Worm (Caenorhabditis elegans) whole organism, L1 larva: ENCODE results near the gene srt-28.

Experiments
- C16A3.4 ChIP-seq: fragments of 150-350 bp; optimal IDR thresholded peaks from 2 replicates; lab custom pipeline; 2014; ENCODE audit warnings: missing biosample characterization, missing genetic modification characterization
- Y116A8C.19 ChIP-seq: sonication (generic microtip); optimal IDR thresholded peaks from 2 replicates; lab custom pipeline; 2016; ENCODE audit warnings: missing compliant biosample characterization, missing genetic modification characterization, borderline replicate concordance
- aha-1 ChIP-seq: fragments of 150-350 bp; optimal IDR thresholded peaks from 2 replicates; lab custom pipeline; 2014; ENCODE audit warnings: missing biosample characterization, missing genetic modification characterization
- aly-2 ChIP-seq: fragments of 150-350 bp; optimal IDR thresholded peaks from 2 replicates; lab custom pipeline; 2014; ENCODE audit warnings: missing biosample characterization, missing genetic modification characterization
- ama-1 ChIP-seq: fragments of 150-350 bp; optimal IDR thresholded peaks from 2 replicates; lab custom pipeline; 2014
- ceh-88 ChIP-seq: fragments of 200-800 bp; sonication (Bioruptor generic); IDR thresholded peaks from 2 replicates; pipeline ENCODE4 v1.3.6; 2022; ENCODE audit warnings: missing genetic modification characterization, missing compliant biosample characterization
- efl-1 ChIP-seq, 4 experiments: fragments of 150-350 bp; optimal IDR thresholded peaks in 3 of 4; peaks in 1 of 4; 1 replicate in 1 of 4; 2 replicates in 3 of 4; lab custom pipeline; 2014; ENCODE audit warnings: missing biosample characterization in 2 of 4, missing genetic modification characterization in 2 of 4, missing genetic modification reagents in 2 of 4
- egl-13 ChIP-seq: sonication (generic microtip); optimal IDR thresholded peaks from 2 replicates; lab custom pipeline; 2016; ENCODE audit warnings: missing genotype, missing genetic modification reagents, missing genetic modification characterization, missing compliant biosample characterization
- elt-2 ChIP-seq: sonication (generic microtip); optimal IDR thresholded peaks from 2 replicates; lab custom pipeline; 2016; ENCODE audit warnings: missing genetic modification characterization, mild to moderate bottlenecking, inconsistent platforms, missing compliant biosample characterization, missing genetic modification reagents
- elt-3 ChIP-seq, 6 experiments: fragments of 150-350 bp in 1 of 6; sonication (generic microtip); optimal IDR thresholded peaks; 2 replicates each; lab custom pipeline; 2017 to 2018; ENCODE audit warnings: missing biosample characterization in 6 of 6, missing genetic modification characterization in 6 of 6, inconsistent platforms in 1 of 6
- fkh-4 ChIP-seq: sonication (generic microtip); optimal IDR thresholded peaks from 2 replicates; lab custom pipeline; 2016; ENCODE audit warnings: missing compliant biosample characterization, missing genetic modification characterization, borderline replicate concordance
- fkh-8 ChIP-seq: sonication (generic microtip); optimal IDR thresholded peaks from 2 replicates; lab custom pipeline; 2016; ENCODE audit warnings: mild to moderate bottlenecking, missing genetic modification characterization, missing compliant biosample characterization
- grh-1 ChIP-seq: fragments of 200-800 bp; sonication (Bioruptor generic); IDR thresholded peaks from 2 replicates; pipeline ENCODE4 v1.3.6; 2022; ENCODE audit warnings: missing genetic modification reagents, missing genetic modification characterization, missing compliant biosample characterization
- hpl-2 ChIP-seq: fragments of 150-350 bp; optimal IDR thresholded peaks from 2 replicates; lab custom pipeline; 2014; ENCODE audit warnings: missing biosample characterization, missing genetic modification reagents, missing genetic modification characterization
- isw-1 ChIP-seq: fragments of 200-800 bp; sonication (Bioruptor generic); IDR thresholded peaks from 2 replicates; pipeline ENCODE4 v1.3.6; 2022; ENCODE audit warnings: missing genetic modification characterization, missing compliant biosample characterization
- lin-15B ChIP-seq: fragments of 150-350 bp; sonication (generic microtip); optimal IDR thresholded peaks from 3 replicates; lab custom pipeline; 2014; ENCODE audit warnings: missing biosample characterization, missing genetic modification characterization
- lir-3 ChIP-seq: sonication (generic microtip); optimal IDR thresholded peaks from 2 replicates; lab custom pipeline; 2016; ENCODE audit warnings: mild to moderate bottlenecking, missing genetic modification characterization, moderate library complexity, missing compliant biosample characterization; ENCODE audit not compliant: poor library complexity
- mab-9 ChIP-seq: fragments of 200-800 bp; sonication (Bioruptor generic); IDR thresholded peaks from 2 replicates; pipeline ENCODE4 v1.3.6; 2022; ENCODE audit warnings: missing genetic modification reagents, missing genetic modification characterization, missing compliant biosample characterization
- mdl-1 ChIP-seq, 2 experiments: fragments of 150-350 bp; optimal IDR thresholded peaks; 2 replicates each; lab custom pipeline; 2014 to 2017; ENCODE audit warnings: missing biosample characterization in 2 of 2, missing genetic modification characterization in 2 of 2, inconsistent platforms in 1 of 2
- mef-2 ChIP-seq: fragments of 150-350 bp; optimal IDR thresholded peaks from 2 replicates; lab custom pipeline; 2014; ENCODE audit warnings: missing biosample characterization, missing genetic modification characterization
- nhr-19 ChIP-seq: fragments of 200-800 bp; sonication (Bioruptor generic); conservative IDR thresholded peaks from 2 replicates; pipeline ENCODE4 v1.3.6; 2022; ENCODE audit warnings: missing genetic modification characterization, missing compliant biosample characterization
- nhr-71 ChIP-seq: sonication (generic microtip); optimal IDR thresholded peaks from 2 replicates; lab custom pipeline; 2016; ENCODE audit warnings: mild to moderate bottlenecking, missing genetic modification characterization, moderate library complexity, missing compliant biosample characterization
- nhr-90 ChIP-seq: sonication (generic microtip); optimal IDR thresholded peaks from 2 replicates; lab custom pipeline; 2016; ENCODE audit warnings: mild to moderate bottlenecking, missing genetic modification characterization, missing compliant biosample characterization; ENCODE audit not compliant: poor library complexity
- pag-3 ChIP-seq: sonication (generic microtip); optimal IDR thresholded peaks from 2 replicates; lab custom pipeline; 2017; ENCODE audit warnings: missing genetic modification characterization, mild to moderate bottlenecking, missing compliant biosample characterization, antibody characterized with exemption, borderline replicate concordance; ENCODE audit not compliant: insufficient read depth
- snpc-4 ChIP-seq: fragments of 150-350 bp; optimal IDR thresholded peaks from 2 replicates; lab custom pipeline; 2014; ENCODE audit warnings: missing biosample characterization, missing genetic modification characterization
- sox-4 ChIP-seq: sonication (generic microtip); optimal IDR thresholded peaks from 2 replicates; lab custom pipeline; 2016; ENCODE audit warnings: missing genetic modification characterization, missing compliant biosample characterization
- sptf-1 ChIP-seq: fragments of 150-350 bp; optimal IDR thresholded peaks from 2 replicates; lab custom pipeline; 2014; ENCODE audit warnings: missing biosample characterization, missing genetic modification characterization
- sup-37 ChIP-seq: fragments of 200-800 bp; sonication (Bioruptor generic); optimal IDR thresholded peaks from 2 replicates; lab custom pipeline; 2018; ENCODE audit warnings: mild to moderate bottlenecking, missing genetic modification characterization, missing compliant biosample characterization
- swsn-7 ChIP-seq: sonication (generic microtip); optimal IDR thresholded peaks from 2 replicates; lab custom pipeline; 2016; ENCODE audit warnings: missing genetic modification characterization, missing compliant biosample characterization
- tbx-2 ChIP-seq: sonication (generic microtip); optimal IDR thresholded peaks from 2 replicates; lab custom pipeline; 2016; ENCODE audit warnings: missing genetic modification characterization, missing compliant biosample characterization
- tlp-1 ChIP-seq: fragments of 150-350 bp; optimal IDR thresholded peaks from 2 replicates; lab custom pipeline; 2014; ENCODE audit warnings: missing biosample characterization, missing genetic modification characterization
- unc-30 ChIP-seq: sonication (generic microtip); optimal IDR thresholded peaks from 2 replicates; lab custom pipeline; 2017; ENCODE audit warnings: missing biosample characterization, missing genetic modification characterization
- zag-1 ChIP-seq: fragments of 150-350 bp; optimal IDR thresholded peaks from 2 replicates; lab custom pipeline; 2014; ENCODE audit warnings: missing biosample characterization, missing genetic modification characterization

srt-28 gene

ce11 chrV:2739607-2740006, 26.2 kb upstream of the srt-28 start:
- TF ChIP-seq isw-1 (no peak), snpc-4 (tag; lab: Kevin White, UChicago) (peak; percentile 63)

DNA sequence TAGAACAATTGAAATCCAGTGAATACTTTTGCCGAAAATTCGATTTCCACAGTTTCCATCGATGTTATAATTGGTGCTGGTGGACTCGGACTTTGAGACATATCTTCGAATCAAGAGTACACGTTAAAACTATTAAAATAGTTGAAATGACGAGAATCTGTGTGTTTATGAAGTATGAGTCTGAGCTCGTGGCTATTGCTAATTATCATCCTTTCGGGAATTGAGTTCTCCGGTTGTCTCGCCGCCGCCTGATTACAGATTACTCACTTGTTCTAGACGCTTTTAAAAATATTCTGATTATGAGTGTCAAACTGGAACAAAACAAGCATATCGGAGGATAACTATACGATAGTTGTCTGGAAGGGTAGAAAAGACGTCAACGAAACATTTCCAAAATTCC, 24.7 kb upstream of the srt-28 start, which contains the start of gene srg-56:
srg-56 (minus strand) TSS at position 101 of the 400 bp plus-strand sequence.
- TF ChIP-seq fkh-8: peak; percentile 18
- no peak for TF ChIP-seq mab-9 (GFP tag; lab: Robert Waterston, UW)

DNA sequence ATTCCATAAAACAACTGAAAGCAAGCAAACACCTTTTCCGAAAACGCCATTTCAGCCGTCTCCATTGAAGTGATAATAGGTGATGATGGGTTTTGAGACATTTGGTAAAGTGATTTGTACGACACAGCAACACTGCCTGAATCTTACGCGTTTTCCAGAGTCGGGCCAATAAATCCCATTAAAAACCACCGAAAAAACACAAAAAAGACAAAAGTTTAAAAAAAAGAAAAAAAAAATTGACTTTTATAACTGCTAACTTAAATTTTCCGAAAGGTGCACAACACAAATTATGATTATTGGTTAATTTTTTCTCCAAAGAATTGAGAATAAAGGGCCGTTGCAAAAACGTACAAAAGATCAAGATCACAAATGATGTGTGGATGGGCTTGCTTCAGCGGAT, 20.9 kb upstream of the srt-28 start, which contains the start of gene srg-57:
srg-57 (minus strand) TSS at position 101 of the 400 bp plus-strand sequence.
- TF ChIP-seq nhr-71 (tag; lab: Kevin White, UChicago) (no peak), lir-3 (tag; lab: Kevin White, UChicago) (no peak), tbx-2 (tag; lab: Kevin White, UChicago) (no peak), Y116A8C.19 (tag; lab: Kevin White, UChicago) (no peak), sptf-1 (tag; lab: Kevin White, UChicago) (no peak), lin-15B (tag; lab: Kevin White, UChicago) (no peak), mab-9 (GFP tag; lab: Robert Waterston, UW) (no peak), ceh-88 (no peak), elt-3 (tag; optimal IDR thresholded peaks at IDR 0.05; lab: Kevin White, UChicago) (no peak), pag-3 (tag; lab: Kevin White, UChicago) (no peak), hpl-2 (GFP tag; lab: Kevin White, UChicago) (no peak), fkh-4 (tag; lab: Kevin White, UChicago) (no peak)
- TF ChIP-seq, all 84 proteins: peak for 0

- TF ChIP-seq unc-30 (tag; lab: Kevin White, UChicago) (no peak), isw-1 (no peak), swsn-7 (tag; lab: Kevin White, UChicago) (no peak), grh-1 (GFP tag; lab: Robert Waterston, UW) (no peak), pag-3 (tag; lab: Kevin White, UChicago) (no peak), sox-4 (tag; lab: Kevin White, UChicago) (no peak), hpl-2 (GFP tag; lab: Kevin White, UChicago) (no peak), nhr-90 (peak; percentile 43), nhr-19 (no peak), zag-1 (tag; lab: Kevin White, UChicago) (no peak), egl-13 (tag; lab: Kevin White, UChicago) (no peak), snpc-4 (tag; lab: Kevin White, UChicago) (no peak), efl-1 (optimal IDR thresholded peaks at IDR 0.05; lab: Kevin White, UChicago) (no peak), efl-1 (GFP tag; optimal IDR thresholded peaks at IDR 0.05 in 1 of 2; lab: Kevin White, UChicago) (no peak), C16A3.4 (no peak), lir-3 (tag; lab: Kevin White, UChicago) (no peak), tlp-1 (tag; lab: Kevin White, UChicago) (no peak), elt-2 (tag; lab: Kevin White, UChicago) (peak; percentile 98), mdl-1 (tag; optimal IDR thresholded peaks at IDR 0.05; lab: Kevin White, UChicago) (no peak), mef-2 (no peak), aly-2 (tag; lab: Kevin White, UChicago) (no peak), ama-1 (lab: Kevin White, UChicago) (peak; percentile 8), aha-1 (tag; lab: Kevin White, UChicago) (no peak), sup-37 (GFP tag; lab: Kevin White, UChicago) (no peak)
Measured at ce11 chrV:2730784-2731480, 17.5 kb upstream of the srt-28 start, which contains the start of gene dod-3. dod-3 (minus strand) TSS chrV:2731098.
